Worm (Caenorhabditis elegans) whole organism, L4 larva: Measurements from ENCODE around the gene amx-1.

ENCODE experiments used
- D1046.2 ChIP-seq: fragments of 200-800 bp; sonication (Bioruptor generic); IDR thresholded peaks from 2 replicates; pipeline ENCODE4 v1.3.6; 2022; ENCODE audit warnings: missing genetic modification characterization, missing compliant biosample characterization
- F44E2.7 ChIP-seq: fragments of 200-800 bp; sonication (Bioruptor generic); IDR thresholded peaks from 2 replicates; pipeline ENCODE4 v2.1.2; 2022; ENCODE audit warnings: missing genetic modification characterization, missing compliant biosample characterization
- Y75B8A.6 ChIP-seq: fragments of 200-800 bp; sonication (Bioruptor generic); IDR thresholded peaks from 2 replicates; pipeline ENCODE4 v1.3.6; 2022; ENCODE audit warnings: missing genetic modification reagents, missing genetic modification characterization, missing compliant biosample characterization
- ZK337.2 ChIP-seq: fragments of 200-800 bp; sonication (Bioruptor generic); IDR thresholded peaks from 2 replicates; pipeline ENCODE4 v1.3.6; 2022; ENCODE audit warnings: missing genetic modification reagents, missing genetic modification characterization, missing compliant biosample characterization
- aha-1 ChIP-seq: fragments of 150-350 bp; peaks from one replicate; lab custom pipeline; 2014; ENCODE audit warnings: missing biosample characterization, missing genetic modification characterization
- ama-1 ChIP-seq: fragments of 150-350 bp; optimal IDR thresholded peaks from 2 replicates; lab custom pipeline; 2014; ENCODE audit warnings: inconsistent platforms, mixed read lengths
- arid-1 ChIP-seq: fragments of 200-800 bp; sonication (Bioruptor generic); conservative IDR thresholded peaks from 2 replicates; pipeline ENCODE4 v1.3.6; 2022; ENCODE audit warnings: missing genetic modification reagents, missing genetic modification characterization, missing compliant biosample characterization
- ceh-62 ChIP-seq: sonication (generic microtip); optimal IDR thresholded peaks from 2 replicates; lab custom pipeline; 2017; ENCODE audit warnings: missing biosample characterization, missing genetic modification characterization
- daf-16 ChIP-seq, 3 experiments: sonication (generic microtip); optimal IDR thresholded peaks; 2 replicates each; lab custom pipeline; 2016 to 2017; ENCODE audit warnings: missing genetic modification characterization in 3 of 3, missing genetic modification reagents in 3 of 3, mild to moderate bottlenecking in 2 of 3, missing compliant biosample characterization in 2 of 3, missing biosample characterization in 1 of 3, moderate library complexity in 1 of 3
- dmd-8 ChIP-seq: fragments of 200-800 bp; sonication (Bioruptor generic); IDR thresholded peaks from 2 replicates; pipeline ENCODE4 v1.3.6; 2022; ENCODE audit warnings: missing genetic modification characterization, missing compliant biosample characterization
- gei-8 ChIP-seq: fragments of 200-800 bp; sonication (Bioruptor generic); optimal IDR thresholded peaks from 2 replicates; lab custom pipeline; 2018; ENCODE audit warnings: mild to moderate bottlenecking, missing genetic modification characterization, missing compliant biosample characterization
- hif-1 ChIP-seq, 2 experiments: sonication (generic microtip); optimal IDR thresholded peaks; 2 replicates each; lab custom pipeline; 2016 to 2017; ENCODE audit warnings: missing compliant biosample characterization in 2 of 2, missing genetic modification characterization in 2 of 2, missing genetic modification reagents in 2 of 2, missing genotype in 2 of 2, mild to moderate bottlenecking in 1 of 2
- hlh-11 ChIP-seq: fragments of 200-800 bp; sonication (Bioruptor generic); optimal IDR thresholded peaks from 2 replicates; lab custom pipeline; 2018; ENCODE audit warnings: mild to moderate bottlenecking, missing genetic modification characterization, missing compliant biosample characterization
- hlh-30 ChIP-seq: sonication (generic microtip); optimal IDR thresholded peaks from 2 replicates; lab custom pipeline; 2017; ENCODE audit warnings: antibody characterized with exemption, mild to moderate bottlenecking, missing genetic modification characterization, missing compliant biosample characterization; ENCODE audit not compliant: insufficient read depth
- hmg-1.1 ChIP-seq: fragments of 200-800 bp; sonication (Bioruptor generic); IDR thresholded peaks from 2 replicates; pipeline ENCODE4 v1.3.6; 2022; ENCODE audit warnings: missing genetic modification reagents, missing genetic modification characterization, missing compliant biosample characterization
- lin-13 ChIP-seq: fragments of 150-350 bp; optimal IDR thresholded peaks from 2 replicates; lab custom pipeline; 2014; ENCODE audit warnings: missing biosample characterization, missing genetic modification reagents, missing genetic modification characterization
- lin-39 ChIP-seq: fragments of 150-350 bp; optimal IDR thresholded peaks from 2 replicates; lab custom pipeline; 2014; ENCODE audit warnings: missing biosample characterization, missing genetic modification reagents, missing genetic modification characterization
- lir-3 ChIP-seq: sonication (generic microtip); optimal IDR thresholded peaks from 2 replicates; lab custom pipeline; 2016; ENCODE audit warnings: mild to moderate bottlenecking, missing genetic modification characterization, missing compliant biosample characterization
- madf-9 ChIP-seq: fragments of 200-800 bp; sonication (Bioruptor generic); conservative IDR thresholded peaks from 2 replicates; pipeline ENCODE4 v1.3.6; 2022; ENCODE audit warnings: missing genetic modification reagents, missing genetic modification characterization, missing compliant biosample characterization
- mdl-1 ChIP-seq, 2 experiments: fragments of 150-350 bp in 1 of 2; sonication (generic microtip) in 1 of 2; optimal IDR thresholded peaks; 2 replicates each; lab custom pipeline; 2014 to 2017; ENCODE audit warnings: missing biosample characterization in 2 of 2, missing genetic modification characterization in 2 of 2
- mep-1 ChIP-seq: fragments of 150-350 bp; sonication (generic microtip); optimal IDR thresholded peaks from 3 replicates; lab custom pipeline; 2014; ENCODE audit warnings: missing biosample characterization, missing genetic modification characterization
- mes-2 ChIP-seq: sonication (generic microtip); optimal IDR thresholded peaks from 2 replicates; lab custom pipeline; 2016; ENCODE audit warnings: missing genotype, mild to moderate bottlenecking, missing genetic modification characterization, missing compliant biosample characterization; ENCODE audit not compliant: poor library complexity, severe bottlenecking
- mxl-2 ChIP-seq: fragments of 200-800 bp; sonication (Bioruptor generic); conservative IDR thresholded peaks from 2 replicates; pipeline ENCODE4 v1.3.6; 2022; ENCODE audit warnings: missing genetic modification reagents, missing genetic modification characterization, missing compliant biosample characterization
- mxl-3 ChIP-seq: fragments of 200-800 bp; sonication (Bioruptor generic); optimal IDR thresholded peaks from 2 replicates; lab custom pipeline; 2018; ENCODE audit warnings: mild to moderate bottlenecking, missing genetic modification characterization, missing compliant biosample characterization
- nhr-11 ChIP-seq: fragments of 150-350 bp; optimal IDR thresholded peaks from 2 replicates; lab custom pipeline; 2014; ENCODE audit warnings: missing biosample characterization, missing genetic modification characterization
- nhr-28 ChIP-seq: fragments of 150-350 bp; optimal IDR thresholded peaks from 2 replicates; lab custom pipeline; 2014; ENCODE audit warnings: missing biosample characterization, missing genetic modification characterization
- nhr-42 ChIP-seq: fragments of 200-800 bp; sonication (Bioruptor generic); IDR thresholded peaks from 2 replicates; pipeline ENCODE4 v1.3.6; 2022; ENCODE audit warnings: missing genetic modification characterization, missing compliant biosample characterization
- nhr-6 ChIP-seq: fragments of 150-350 bp; optimal IDR thresholded peaks from 2 replicates; lab custom pipeline; 2014; ENCODE audit warnings: missing biosample characterization, missing genetic modification characterization
- nhr-77 ChIP-seq: fragments of 150-350 bp; optimal IDR thresholded peaks from 2 replicates; lab custom pipeline; 2014; ENCODE audit warnings: missing biosample characterization, missing genetic modification characterization
- php-3 ChIP-seq: fragments of 200-800 bp; sonication (Bioruptor generic); IDR thresholded peaks from 2 replicates; pipeline ENCODE4 v1.3.6; 2022; ENCODE audit warnings: missing genetic modification reagents, missing genetic modification characterization, missing compliant biosample characterization
- rbr-2 ChIP-seq: sonication (generic microtip); optimal IDR thresholded peaks from 2 replicates; lab custom pipeline; 2016; ENCODE audit warnings: missing genotype, missing genetic modification characterization, missing compliant biosample characterization
- saeg-2 ChIP-seq: fragments of 200-800 bp; sonication (Bioruptor generic); IDR thresholded peaks from 2 replicates; pipeline ENCODE4 v1.3.6; 2022; ENCODE audit warnings: missing genetic modification reagents, missing genetic modification characterization, missing compliant biosample characterization
- sdz-12 ChIP-seq: fragments of 200-800 bp; sonication (Bioruptor generic); optimal IDR thresholded peaks from 2 replicates; lab custom pipeline; 2018; ENCODE audit warnings: mild to moderate bottlenecking, missing genetic modification characterization, missing compliant biosample characterization
- snpc-4 ChIP-seq: fragments of 150-350 bp; optimal IDR thresholded peaks from 2 replicates; lab custom pipeline; 2014; ENCODE audit warnings: missing biosample characterization, missing genetic modification characterization
- unc-130 ChIP-seq: sonication (generic microtip); optimal IDR thresholded peaks from 2 replicates; lab custom pipeline; 2016; ENCODE audit warnings: missing genetic modification reagents, missing genetic modification characterization, missing compliant biosample characterization
- unc-62 ChIP-seq, 3 experiments: fragments of 150-350 bp in 1 of 3; sonication (generic microtip); optimal IDR thresholded peaks in 2 of 3; peaks in 1 of 3; 1 replicate in 1 of 3; 2 replicates in 2 of 3; lab custom pipeline; 2014 to 2017; ENCODE audit warnings: missing biosample characterization in 3 of 3, missing genetic modification characterization in 3 of 3, missing genetic modification reagents in 3 of 3, missing genotype in 1 of 3
- vab-7 ChIP-seq: fragments of 200-800 bp; sonication (Bioruptor generic); IDR thresholded peaks from 2 replicates; pipeline ENCODE4 v1.3.6; 2022; ENCODE audit warnings: missing genetic modification reagents, missing genetic modification characterization, missing compliant biosample characterization
- zfp-2 ChIP-seq: sonication (generic microtip); optimal IDR thresholded peaks from 2 replicates; lab custom pipeline; 2016; ENCODE audit warnings: mild to moderate bottlenecking, missing genetic modification characterization, missing compliant biosample characterization
- zfp-3 ChIP-seq: fragments of 200-800 bp; sonication (Bioruptor generic); conservative IDR thresholded peaks from 2 replicates; pipeline ENCODE4 v1.3.6; 2022; ENCODE audit warnings: missing genetic modification reagents, missing genetic modification characterization, missing compliant biosample characterization
- zip-11 ChIP-seq: fragments of 200-800 bp; sonication (Bioruptor generic); IDR thresholded peaks from 2 replicates; pipeline ENCODE4 v1.3.6; 2022; ENCODE audit warnings: missing genetic modification characterization, missing compliant biosample characterization
- zip-2 ChIP-seq: fragments of 150-350 bp; optimal IDR thresholded peaks from 2 replicates; lab custom pipeline; 2014; ENCODE audit warnings: missing biosample characterization, missing genetic modification characterization

amx-1 gene

ce11 chrIII:3773173-3773572 is 49.0 kb upstream of the amx-1 start, which contains the start of gene lec-4 (continued):
- no peak for TF ChIP-seq unc-130 (GFP tag; lab: Kevin White, UChicago)
- TF ChIP-seq D1046.2 = no peak
- TF ChIP-seq arid-1 (GFP tag; lab: Robert Waterston, UW) = no peak
- peak; percentile 59 for TF ChIP-seq mep-1
- no peak for TF ChIP-seq mxl-2 (GFP tag; lab: Robert Waterston, UW)
- peak; percentile 29; the same call in 1 of the 2 replicates for TF ChIP-seq hmg-1.1 (GFP tag; lab: Robert Waterston, UW)
- TF ChIP-seq hlh-11 = no peak
- TF ChIP-seq F44E2.7 (GFP tag; lab: Robert Waterston, UW) = no peak
- TF ChIP-seq nhr-6 = peak; percentile 77
- TF ChIP-seq mes-2 (tag; lab: Kevin White, UChicago) = peak; percentile 57
- no peak for TF ChIP-seq gei-8 (GFP tag; lab: Kevin White, UChicago)
- TF ChIP-seq Y75B8A.6 = no peak
- no peak for TF ChIP-seq ZK337.2
- TF ChIP-seq ceh-62 (tag; lab: Kevin White, UChicago) = no peak
- TF ChIP-seq aha-1 (tag; lab: Kevin White, UChicago) = peak; percentile 98
- no peak for TF ChIP-seq sdz-12 (GFP tag; lab: Kevin White, UChicago)
- TF ChIP-seq lir-3 (tag; lab: Kevin White, UChicago) = no peak
- TF ChIP-seq hif-1 (tag; optimal IDR thresholded peaks at IDR 0.05; lab: Kevin White, UChicago) = no peak
- TF ChIP-seq nhr-28 (tag; lab: Kevin White, UChicago) = peak; percentile 16
- TF ChIP-seq php-3 (GFP tag; lab: Robert Waterston, UW) = no peak
- peak; percentile 30 for TF ChIP-seq rbr-2 (tag; lab: Kevin White, UChicago)
- no peak for TF ChIP-seq zfp-3 (GFP tag; lab: Robert Waterston, UW)
- no peak for TF ChIP-seq saeg-2
- peak; percentile 69 for TF ChIP-seq nhr-11 (tag; lab: Kevin White, UChicago)
- TF ChIP-seq nhr-42 (GFP tag; lab: Robert Waterston, UW) = no peak
- no peak for TF ChIP-seq vab-7
- no peak for TF ChIP-seq zfp-2
- no peak for TF ChIP-seq lin-13
- TF ChIP-seq hlh-30 = peak; percentile 26
- TF ChIP-seq dmd-8 (GFP tag; lab: Robert Waterston, UW) = no peak
- no peak for TF ChIP-seq ama-1
- TF ChIP-seq zip-11 = no peak

DNA sequence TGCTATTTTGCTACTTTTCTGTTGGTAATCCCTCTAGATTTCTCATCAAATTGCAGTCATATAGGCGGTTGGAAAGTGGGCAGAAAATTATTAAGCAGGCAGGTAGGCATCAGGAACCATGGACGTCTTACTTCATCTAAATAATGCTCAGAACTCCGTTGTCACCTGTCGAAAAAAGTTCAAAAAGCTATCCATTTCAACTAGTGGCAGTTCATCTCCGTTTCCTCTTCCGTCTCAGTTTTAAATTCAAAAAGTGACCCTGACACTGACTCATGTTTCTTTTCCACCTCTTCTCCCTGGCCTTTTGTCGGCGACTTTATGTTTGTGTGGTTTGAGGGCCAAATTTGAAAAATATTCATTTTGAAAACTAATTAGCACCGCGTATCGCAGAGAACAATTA is 47.7 kb upstream of the amx-1 start:
- TF ChIP-seq nhr-42 (GFP tag; lab: Robert Waterston, UW) (no peak), snpc-4 (tag; lab: Kevin White, UChicago) (no peak), unc-62 (GFP tag; optimal IDR thresholded peaks at IDR 0.05 in 1 of 2; lab: Kevin White, UChicago) (peak in 1 of 2 experiments; percentile 98), unc-62 (tag; optimal IDR thresholded peaks at IDR 0.05; lab: Kevin White, UChicago) (no peak), nhr-77 (no peak), zip-11 (no peak), madf-9 (GFP tag; lab: Robert Waterston, UW) (no peak), mdl-1 (tag; optimal IDR thresholded peaks at IDR 0.05; lab: Kevin White, UChicago) (no peak)

DNA sequence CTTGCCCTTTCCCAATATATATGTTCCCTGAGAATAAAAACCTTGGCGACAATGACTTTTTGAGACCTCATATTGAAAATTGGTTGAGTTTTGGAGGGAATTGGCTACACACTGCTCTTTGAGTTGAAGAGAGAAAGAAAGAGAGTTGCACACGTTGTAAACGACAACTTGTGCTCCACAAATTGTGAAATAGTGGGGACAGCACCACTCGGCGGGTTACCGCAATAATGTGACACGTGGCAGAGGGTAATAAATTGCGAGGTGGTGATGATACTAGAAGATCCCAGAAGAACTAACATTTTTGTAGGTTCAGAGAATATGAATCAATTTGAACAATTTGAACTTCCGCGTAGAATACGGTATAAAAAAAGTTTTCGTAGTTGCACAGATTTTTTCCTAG is 40.4 kb upstream of the amx-1 start:
- TF ChIP-seq mxl-3 (GFP tag; lab: Kevin White, UChicago) (peak; percentile 42), hlh-30 (peak; percentile 50), daf-16 (GFP tag; optimal IDR thresholded peaks at IDR 0.05; lab: Kevin White, UChicago) (peak in 1 of 2 experiments; percentile 11), daf-16 (tag; optimal IDR thresholded peaks at IDR 0.05; lab: Kevin White, UChicago) (no peak), zip-2 (tag; lab: Kevin White, UChicago) (no peak), lin-39 (no peak), nhr-11 (tag; lab: Kevin White, UChicago) (peak; percentile 68), unc-62 (GFP tag; optimal IDR thresholded peaks at IDR 0.05 in 1 of 2; lab: Kevin White, UChicago) (peak in 1 of 2 experiments; percentile 62), unc-62 (tag; optimal IDR thresholded peaks at IDR 0.05; lab: Kevin White, UChicago) (no peak), nhr-28 (tag; lab: Kevin White, UChicago) (peak; percentile 21), aha-1 (tag; lab: Kevin White, UChicago) (peak; percentile 78)
- TF ChIP-seq, all 104 proteins: peak for 7
